Fruit fly (Drosophila melanogaster) whole organism, prepupa: Measurements from ENCODE around the gene CG14270.

Experiments
- CG11762 ChIP-seq: fragments of 200-800 bp; sonication (Bioruptor generic); optimal IDR thresholded peaks from 3 replicates; lab custom pipeline; 2016; ENCODE audit warnings: missing biosample characterization, missing genetic modification characterization; ENCODE audit not compliant: insufficient read depth
- CG11902 ChIP-seq: fragments of 200-800 bp; sonication (Bioruptor generic); optimal IDR thresholded peaks from 3 replicates; lab custom pipeline; 2016; ENCODE audit warnings: missing biosample characterization, missing genetic modification characterization
- Hr38 ChIP-seq: sonication (Bioruptor generic); optimal IDR thresholded peaks from 2 replicates; lab custom pipeline; 2016; ENCODE audit warnings: missing biosample characterization, missing genetic modification characterization
- Sox102F ChIP-seq: fragments of 200-800 bp; sonication (Bioruptor generic); optimal IDR thresholded peaks from 2 replicates; lab custom pipeline; 2016; ENCODE audit warnings: missing biosample characterization, mild to moderate bottlenecking, missing genetic modification characterization
- lz ChIP-seq: fragments of 200-800 bp; sonication (Bioruptor generic); optimal IDR thresholded peaks from 3 replicates; lab custom pipeline; 2016; ENCODE audit warnings: missing biosample characterization, missing genetic modification characterization
- vri ChIP-seq: fragments of 200-800 bp; sonication (Bioruptor generic); optimal IDR thresholded peaks from 3 replicates; lab custom pipeline; 2016; ENCODE audit warnings: missing biosample characterization, mild to moderate bottlenecking, missing genetic modification characterization

dm6 chrX:3446157-3446556, 39.0 kb downstream of the CG14270 start:
- TF ChIP-seq CG11902 (no peak), Sox102F (GFP tag; lab: Kevin White, UChicago) (no peak), Hr38 (GFP tag; lab: Kevin White, UChicago) (no peak), CG11762 (GFP tag; lab: Kevin White, UChicago) (no peak), vri (GFP tag; lab: Kevin White, UChicago) (no peak), lz (no peak)
